Fruit fly (Drosophila melanogaster) whole organism, prepupa: ENCODE data around the gene CG5853.

Experiments used
- CG11294 ChIP-seq: fragments of 200-800 bp; sonication (Bioruptor generic); IDR thresholded peaks from 2 replicates; pipeline ENCODE4 v1.3.6; 2022; ENCODE audit warnings: missing biosample characterization, missing genetic modification characterization
- CG34406 ChIP-seq: fragments of 200-800 bp; sonication (Bioruptor generic); optimal IDR thresholded peaks from 3 replicates; lab custom pipeline; 2016; ENCODE audit warnings: missing biosample characterization, missing genetic modification characterization
- CG3919 ChIP-seq: fragments of 200-800 bp; sonication (Bioruptor generic); optimal IDR thresholded peaks from 3 replicates; lab custom pipeline; 2016; ENCODE audit warnings: missing biosample characterization, missing genetic modification characterization
- CG6808 ChIP-seq: fragments of 200-800 bp; sonication (Bioruptor generic); optimal IDR thresholded peaks from 3 replicates; lab custom pipeline; 2017; ENCODE audit warnings: missing biosample characterization, missing genetic modification characterization, mild to moderate bottlenecking, moderate library complexity, missing genetic modification reagents
- CG7368 ChIP-seq: fragments of 200-800 bp; sonication (Bioruptor generic); optimal IDR thresholded peaks from 3 replicates; lab custom pipeline; 2016; ENCODE audit warnings: missing biosample characterization, missing genetic modification characterization
- Gug ChIP-seq: fragments of 200-800 bp; sonication (Bioruptor generic); IDR thresholded peaks from 2 replicates; pipeline ENCODE4 v1.3.6; 2022; ENCODE audit warnings: missing biosample characterization, missing genetic modification characterization
- Hr38 ChIP-seq: sonication (Bioruptor generic); optimal IDR thresholded peaks from 2 replicates; lab custom pipeline; 2016; ENCODE audit warnings: missing biosample characterization, missing genetic modification characterization
- Lpt ChIP-seq: fragments of 200-800 bp; sonication (Bioruptor generic); optimal IDR thresholded peaks from 3 replicates; lab custom pipeline; 2016; ENCODE audit warnings: missing biosample characterization, missing genetic modification characterization
- Met ChIP-seq: fragments of 200-800 bp; sonication (Bioruptor generic); optimal IDR thresholded peaks from 3 replicates; lab custom pipeline; 2016; ENCODE audit warnings: missing biosample characterization, missing genetic modification characterization
- Sox102F ChIP-seq: fragments of 200-800 bp; sonication (Bioruptor generic); optimal IDR thresholded peaks from 2 replicates; lab custom pipeline; 2016; ENCODE audit warnings: missing biosample characterization, mild to moderate bottlenecking, missing genetic modification characterization
- eg ChIP-seq: fragments of 200-800 bp; sonication (Bioruptor generic); IDR thresholded peaks from 3 replicates; pipeline ENCODE4 v1.3.6; 2022; ENCODE audit warnings: missing biosample characterization, missing genetic modification characterization
- fd59A ChIP-seq: fragments of 200-800 bp; sonication (Bioruptor generic); optimal IDR thresholded peaks from 2 replicates; lab custom pipeline; 2017; ENCODE audit warnings: missing biosample characterization, mild to moderate bottlenecking, missing genetic modification characterization, missing genetic modification reagents
- fd85E ChIP-seq: fragments of 200-800 bp; sonication (Bioruptor generic); optimal IDR thresholded peaks from 3 replicates; lab custom pipeline; 2016; ENCODE audit warnings: missing biosample characterization, missing genetic modification characterization
- fkh ChIP-seq: fragments of 200-800 bp; sonication (Bioruptor generic); optimal IDR thresholded peaks from 3 replicates; lab custom pipeline; 2017; ENCODE audit warnings: missing biosample characterization, mild to moderate bottlenecking, missing genetic modification characterization, moderate library complexity
- lz ChIP-seq: fragments of 200-800 bp; sonication (Bioruptor generic); optimal IDR thresholded peaks from 3 replicates; lab custom pipeline; 2016; ENCODE audit warnings: missing biosample characterization, missing genetic modification characterization
- svp ChIP-seq: fragments of 200-800 bp; sonication (Bioruptor generic); peaks from one replicate; lab custom pipeline; 2016; ENCODE audit warnings: missing biosample characterization, missing genetic modification characterization

The CG5853 gene

DNA sequence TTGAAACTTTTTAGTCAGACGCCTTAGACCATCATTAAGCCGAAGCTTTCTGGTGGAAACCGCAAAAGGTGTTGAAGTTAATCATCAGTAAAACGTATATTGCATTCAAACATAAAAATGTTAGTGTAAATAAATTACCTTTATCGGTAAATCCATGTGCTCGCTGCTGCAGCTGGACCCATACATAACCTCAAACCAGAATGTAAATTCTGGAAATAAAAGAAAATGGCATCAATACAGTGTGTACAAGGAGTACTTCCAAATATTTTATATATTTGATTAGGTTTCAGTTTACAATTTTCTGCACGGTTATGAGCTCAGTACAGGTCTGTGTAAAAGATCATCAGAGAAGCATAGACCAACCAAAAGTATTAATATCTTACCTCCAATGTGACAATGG is 53.3 kb downstream of the CG5853 start:
- TF ChIP-seq Hr38 (GFP tag; lab: Kevin White, UChicago) (no peak), Lpt (GFP tag; lab: Kevin White, UChicago) (no peak), Sox102F (GFP tag; lab: Kevin White, UChicago) (no peak), lz (GFP tag; lab: Kevin White, UChicago) (no peak), fd85E (GFP tag; lab: Kevin White, UChicago) (no peak), CG11294 (no peak), eg (GFP tag; lab: Robert Waterston, UW) (no peak), Gug (GFP tag; lab: Robert Waterston, UW) (no peak), svp (GFP tag; lab: Kevin White, UChicago) (no peak), Met (no peak), CG34406 (GFP tag; lab: Kevin White, UChicago) (no peak)

DNA sequence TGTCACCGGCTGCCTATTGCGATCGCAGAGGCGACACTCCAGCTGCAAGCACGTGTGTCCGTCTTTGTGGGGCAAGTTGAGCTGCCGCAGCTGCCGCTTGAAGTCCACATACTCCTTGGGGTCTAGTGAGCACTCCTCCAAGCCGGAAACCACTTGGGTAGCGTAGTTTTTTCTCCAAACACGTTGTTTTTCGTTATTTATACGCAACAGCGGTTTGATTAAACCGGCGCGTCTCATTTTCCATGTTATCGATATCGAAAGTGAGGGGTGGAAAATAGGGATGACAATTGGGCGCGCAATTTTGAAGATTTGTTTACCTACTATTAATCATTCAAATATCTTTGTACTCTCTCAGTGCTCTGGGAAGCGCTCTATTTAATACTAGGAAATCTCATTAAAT is 54.3 kb downstream of the CG5853 start, which contains the start of gene mtDNA-helicase:
Gene mtDNA-helicase, minus strand, starts transcription at position 264 of the 400 bp plus-strand sequence.
- no peak for TF ChIP-seq CG3919 (GFP tag; lab: Kevin White, UChicago)
- TF ChIP-seq svp (GFP tag; lab: Kevin White, UChicago), result no peak
- peak; percentile 49 for TF ChIP-seq fkh
- TF ChIP-seq CG6808 (GFP tag; lab: Kevin White, UChicago), result no peak
- no peak for TF ChIP-seq CG11294
- TF ChIP-seq CG7368, result no peak
- no peak for TF ChIP-seq fd59A (GFP tag; lab: Kevin White, UChicago)
- TF ChIP-seq fd85E (GFP tag; lab: Kevin White, UChicago), result no peak
- TF ChIP-seq, all 60 proteins: peak for 1
